Worm (Caenorhabditis elegans): ENCODE data around the gene math-26.
"Not testable (repeated sequence)": the region's sequence is repeated elsewhere in the genome, so short reads cannot be mapped to it uniquely, and the experiment has no call there.

Gene math-26

DNA sequence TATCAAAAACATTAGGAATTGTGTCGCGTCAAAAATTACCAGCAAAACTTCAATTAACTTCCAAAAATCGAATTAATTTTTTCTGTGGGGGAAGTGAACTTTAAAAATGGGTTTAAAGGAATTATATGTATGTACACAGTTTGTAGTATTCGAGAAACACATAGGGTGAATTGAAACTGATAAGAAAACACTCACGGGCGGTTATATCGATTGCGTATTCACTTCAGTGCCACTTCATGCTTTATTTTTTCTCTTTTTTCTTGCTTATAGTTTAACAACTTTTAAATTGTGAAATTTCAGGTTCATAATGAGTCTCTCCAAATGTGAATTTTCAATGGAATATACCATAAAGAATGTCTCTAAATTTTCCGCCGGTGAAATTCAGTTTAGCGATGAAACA is at the start of gene math-26:
math-26 (plus strand) TSS at position 301 of the 400 bp plus-strand sequence.
- TF ChIP-seq ets-7 (tag; optimal IDR thresholded peaks at IDR 0.05); ama-1 (optimal IDR thresholded peaks at IDR 0.05); sea-1 (GFP tag; conservative IDR thresholded peaks at IDR 0.05): not testable (repeated sequence)

DNA sequence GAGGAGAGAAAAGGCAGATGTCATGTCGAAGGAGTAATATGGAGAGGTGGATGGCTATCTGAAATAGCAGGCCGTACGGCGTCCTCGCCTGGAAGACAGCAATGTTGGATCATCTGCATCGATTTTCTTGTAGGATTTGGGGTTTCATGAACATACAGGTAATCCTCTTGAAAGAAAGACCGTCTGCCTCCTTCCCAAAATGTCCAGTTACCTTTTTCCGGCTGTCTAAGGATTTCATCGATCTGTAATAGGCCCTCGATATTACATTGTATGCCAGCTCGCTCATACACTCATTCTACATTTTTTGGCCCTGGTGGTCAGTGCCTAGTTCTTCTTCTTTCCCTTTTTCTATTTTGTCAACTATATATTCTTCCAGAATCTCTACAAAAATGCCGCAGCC is 49.1 kb upstream of the math-26 start, which contains the start of the genes fbxb-5 and btb-8:
fbxb-5 (minus strand) TSS at position 101 of the 400 bp plus-strand sequence.
btb-8 (plus strand) TSS at position 377 of the 400 bp plus-strand sequence.
- TF ChIP-seq hnd-1 (tag; optimal IDR thresholded peaks at IDR 0.05) (no peak), tra-4 (tag; optimal IDR thresholded peaks at IDR 0.05) (no peak), tbx-37 (GFP tag; conservative IDR thresholded peaks at IDR 0.05) (no peak), scrt-1 (GFP tag; IDR thresholded peaks at IDR 0.05) (no peak)

DNA sequence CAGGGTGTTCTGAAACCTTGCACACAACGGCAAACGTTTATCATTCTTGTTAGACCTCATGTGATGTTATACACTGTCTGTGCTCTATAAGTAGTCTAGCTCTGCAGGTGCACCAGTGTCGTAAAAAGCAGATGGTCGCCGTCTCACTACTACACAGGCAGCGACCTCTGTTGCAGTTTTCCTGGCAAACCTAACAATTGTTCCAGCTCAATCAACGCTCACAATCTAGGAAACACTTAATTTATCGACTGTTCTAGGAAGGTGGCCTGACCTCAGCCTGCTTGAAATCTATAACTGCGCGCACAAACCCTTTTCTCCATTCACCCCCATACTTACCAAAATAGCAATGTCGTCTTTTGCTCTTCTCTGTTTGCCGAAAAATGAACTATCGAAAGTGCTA is 47.1 kb upstream of the math-26 start, which contains the start of gene fbxb-11:
fbxb-11 (plus strand) TSS at position 301 of the 400 bp plus-strand sequence.
- no peak for TF ChIP-seq B0310.2 (tag; optimal IDR thresholded peaks at IDR 0.05)
- no peak for TF ChIP-seq ama-1 (optimal IDR thresholded peaks at IDR 0.05)
- no peak for TF ChIP-seq scrt-1 (GFP tag; IDR thresholded peaks at IDR 0.05)
- TF ChIP-seq pes-1 (GFP tag; IDR thresholded peaks at IDR 0.05): no peak
- no peak for TF ChIP-seq tbx-37 (GFP tag; conservative IDR thresholded peaks at IDR 0.05)
- no peak for TF ChIP-seq flt-1 (GFP tag; IDR thresholded peaks at IDR 0.05)
- no peak for TF ChIP-seq tbx-11 (GFP tag; IDR thresholded peaks at IDR 0.05)

DNA sequence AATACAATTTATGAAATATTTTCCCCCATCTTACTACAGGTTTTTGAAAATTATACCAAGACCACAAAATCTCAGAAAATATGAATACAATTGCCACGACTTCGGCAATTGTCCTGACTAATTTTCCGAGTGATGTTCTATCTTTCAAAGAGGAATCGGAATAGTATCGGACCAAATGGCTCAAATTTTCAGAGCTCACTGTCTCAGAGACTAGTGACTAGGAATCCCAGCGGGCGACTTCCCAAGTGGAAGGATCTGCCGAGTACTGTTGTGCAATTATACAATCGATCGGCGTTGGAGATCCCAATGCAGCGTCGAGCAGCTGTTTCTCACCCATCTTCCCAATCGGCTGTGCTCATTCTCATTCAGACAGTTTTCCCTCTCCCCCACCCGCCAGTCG is 45.7 kb upstream of the math-26 start, which contains the start of gene F45C12.17:
F45C12.17 (plus strand) TSS at position 377 of the 400 bp plus-strand sequence.
- TF ChIP-seq aly-1 (tag; optimal IDR thresholded peaks at IDR 0.05) (no peak), tra-4 (tag; optimal IDR thresholded peaks at IDR 0.05) (no peak), sea-1 (GFP tag; conservative IDR thresholded peaks at IDR 0.05) (no peak), tbx-37 (GFP tag; conservative IDR thresholded peaks at IDR 0.05) (no peak), hmg-4 (GFP tag; optimal IDR thresholded peaks at IDR 0.05) (no peak), pes-1 (GFP tag; IDR thresholded peaks at IDR 0.05) (no peak), F13C5.2 (tag; optimal IDR thresholded peaks at IDR 0.05) (no peak), scrt-1 (GFP tag; IDR thresholded peaks at IDR 0.05) (no peak), ceh-36 (tag; optimal IDR thresholded peaks at IDR 0.05) (no peak)

DNA sequence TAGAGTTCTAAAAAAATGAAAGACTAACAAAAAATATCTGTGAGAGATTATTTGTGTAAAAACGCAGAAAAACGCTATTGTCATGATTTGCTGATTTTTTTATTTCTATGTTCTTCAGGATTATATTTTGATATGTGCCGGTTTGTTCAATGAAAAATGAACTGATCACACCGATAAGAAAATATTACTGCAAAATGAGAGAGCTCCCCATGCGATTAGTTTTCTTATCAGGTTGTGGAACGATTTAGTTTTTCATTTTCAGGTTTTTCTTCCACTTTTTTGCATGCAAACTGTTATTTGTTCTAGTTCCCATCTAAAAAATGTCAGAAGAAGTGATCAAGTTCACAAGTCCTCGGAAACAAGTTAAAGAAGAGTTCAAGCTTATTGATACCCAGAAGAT is 43.2 kb upstream of the math-26 start, which contains the start of gene btb-9:
btb-9 (plus strand) TSS at position 254 of the 400 bp plus-strand sequence.
- TF ChIP-seq ama-1 (optimal IDR thresholded peaks at IDR 0.05): no peak
- no peak for TF ChIP-seq B0310.2 (tag; optimal IDR thresholded peaks at IDR 0.05)
- TF ChIP-seq hnd-1 (tag; optimal IDR thresholded peaks at IDR 0.05): no peak
- TF ChIP-seq sea-1 (GFP tag; conservative IDR thresholded peaks at IDR 0.05): no peak
- no peak for TF ChIP-seq flt-1 (GFP tag; IDR thresholded peaks at IDR 0.05)
- no peak for TF ChIP-seq ceh-36 (tag; optimal IDR thresholded peaks at IDR 0.05)
- TF ChIP-seq ets-7 (tag; optimal IDR thresholded peaks at IDR 0.05): no peak
- no peak for TF ChIP-seq tra-4 (tag; optimal IDR thresholded peaks at IDR 0.05)
- TF ChIP-seq F13C5.2 (tag; optimal IDR thresholded peaks at IDR 0.05): no peak
- TF ChIP-seq tbx-11 (GFP tag; IDR thresholded peaks at IDR 0.05): no peak
- TF ChIP-seq scrt-1 (GFP tag; IDR thresholded peaks at IDR 0.05): no peak
- no peak for TF ChIP-seq hmg-4 (GFP tag; optimal IDR thresholded peaks at IDR 0.05)
- no peak for TF ChIP-seq ceh-13 (GFP tag; optimal IDR thresholded peaks at IDR 0.05)
- no peak for TF ChIP-seq tbx-37 (GFP tag; conservative IDR thresholded peaks at IDR 0.05)

DNA sequence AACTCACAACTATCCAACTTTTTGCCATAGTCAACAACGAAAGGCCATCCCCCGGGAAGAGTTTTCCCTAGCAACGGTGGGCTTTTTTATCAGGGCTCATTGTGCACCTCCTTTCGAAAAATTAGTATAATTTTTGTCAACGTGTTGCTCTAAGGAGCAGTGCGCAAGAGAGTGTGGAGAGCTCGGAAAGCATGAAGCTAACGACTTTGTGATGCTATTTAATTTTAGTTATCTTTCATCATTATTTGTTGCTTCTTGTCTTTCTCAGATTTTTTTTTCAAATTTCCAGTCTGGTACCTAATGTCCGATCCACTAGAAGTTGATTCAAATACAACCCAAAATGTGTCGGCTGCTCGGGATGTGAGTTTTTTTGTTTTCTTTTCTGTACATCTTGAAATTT is 41.3 kb upstream of the math-26 start, which contains the start of gene ceh-81:
ceh-81 (plus strand) TSS at position 301 of the 400 bp plus-strand sequence.
- TF ChIP-seq ceh-13 (GFP tag; optimal IDR thresholded peaks at IDR 0.05) (no peak), hmg-4 (GFP tag; optimal IDR thresholded peaks at IDR 0.05) (no peak), B0310.2 (tag; optimal IDR thresholded peaks at IDR 0.05) (no peak), tbx-11 (GFP tag; IDR thresholded peaks at IDR 0.05) (no peak), scrt-1 (GFP tag; IDR thresholded peaks at IDR 0.05) (no peak), tra-4 (tag; optimal IDR thresholded peaks at IDR 0.05) (no peak), hnd-1 (tag; optimal IDR thresholded peaks at IDR 0.05) (no peak), flt-1 (GFP tag; IDR thresholded peaks at IDR 0.05) (no peak), sea-1 (GFP tag; conservative IDR thresholded peaks at IDR 0.05) (no peak), ceh-36 (tag; optimal IDR thresholded peaks at IDR 0.05) (no peak), tbx-37 (GFP tag; conservative IDR thresholded peaks at IDR 0.05) (no peak), ets-7 (tag; optimal IDR thresholded peaks at IDR 0.05) (no peak), F13C5.2 (tag; optimal IDR thresholded peaks at IDR 0.05) (no peak), aly-1 (tag; optimal IDR thresholded peaks at IDR 0.05) (no peak), hmbx-1 (tag; optimal IDR thresholded peaks at IDR 0.05) (no peak), ama-1 (optimal IDR thresholded peaks at IDR 0.05) (no peak), pes-1 (GFP tag; IDR thresholded peaks at IDR 0.05) (no peak)

DNA sequence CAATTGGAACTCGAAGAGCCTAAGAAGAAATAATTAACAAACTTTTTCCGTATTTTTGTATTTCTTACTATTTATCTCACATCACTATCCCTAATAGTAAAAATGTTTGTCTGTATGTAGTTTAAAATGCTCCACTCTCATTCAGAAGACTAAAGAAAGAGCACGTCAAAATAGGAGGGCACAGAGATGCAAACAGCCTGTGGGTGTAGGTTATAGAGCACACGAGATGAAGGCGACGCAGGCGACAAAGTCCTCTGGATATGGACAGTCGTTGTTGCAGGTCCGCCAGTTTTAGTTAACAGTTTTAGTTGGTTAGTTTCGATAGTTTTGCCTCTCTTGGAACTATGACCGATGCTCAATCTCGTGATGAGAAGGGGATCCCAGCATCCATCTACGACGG is 39.5 kb upstream of the math-26 start, which contains the start of gene ceh-82:
ceh-82 (plus strand) TSS at position 301 of the 400 bp plus-strand sequence.
- no peak for TF ChIP-seq hnd-1 (tag; optimal IDR thresholded peaks at IDR 0.05)
- TF ChIP-seq ceh-36 (tag; optimal IDR thresholded peaks at IDR 0.05): no peak

DNA sequence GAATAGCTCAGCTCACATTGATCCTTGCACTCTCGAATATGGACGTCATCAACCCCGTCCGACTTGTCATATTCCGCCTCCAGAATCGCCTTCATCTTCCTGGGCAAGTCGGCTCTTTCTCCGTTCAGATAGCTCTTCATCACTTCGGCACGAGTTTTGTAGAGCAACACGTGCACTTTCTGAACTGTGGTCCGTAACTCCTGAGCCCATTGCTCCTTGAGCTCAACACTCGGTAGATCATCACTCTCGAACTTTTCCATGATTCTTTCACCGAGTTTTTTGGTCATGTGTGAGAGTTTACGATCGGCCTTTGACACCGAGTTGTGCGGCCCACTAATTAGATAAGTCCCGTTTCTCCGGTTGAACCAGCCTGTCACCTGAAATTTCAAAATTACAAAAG is 36.3 kb upstream of the math-26 start:
- no peak for TF ChIP-seq hmbx-1 (tag; optimal IDR thresholded peaks at IDR 0.05)

DNA sequence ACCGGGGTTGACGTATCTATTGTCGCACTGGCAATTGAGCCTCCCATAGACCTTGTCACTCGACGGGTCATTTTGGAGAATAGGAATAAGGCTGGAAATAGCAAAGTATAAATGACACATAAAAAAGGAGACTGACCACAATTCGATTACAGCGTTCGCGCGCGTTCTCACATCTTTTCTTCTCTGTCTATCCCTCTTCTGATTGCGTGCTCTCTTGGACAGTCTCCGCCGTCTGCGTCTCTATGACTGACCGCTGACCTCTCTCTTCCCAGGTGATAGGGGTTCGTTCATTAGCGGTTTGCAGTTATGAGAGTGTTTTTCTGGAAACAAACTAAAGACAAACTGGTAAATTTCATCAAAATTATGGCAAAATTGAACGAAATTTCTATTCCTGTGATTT is 35.1 kb upstream of the math-26 start, which contains the start of gene ceh-83:
ceh-83 (minus strand) TSS at position 181 of the 400 bp plus-strand sequence.
- TF ChIP-seq tbx-11 (GFP tag; IDR thresholded peaks at IDR 0.05) (no peak), F13C5.2 (tag; optimal IDR thresholded peaks at IDR 0.05) (no peak), ets-7 (tag; optimal IDR thresholded peaks at IDR 0.05) (no peak), pes-1 (GFP tag; IDR thresholded peaks at IDR 0.05) (no peak), aly-1 (tag; optimal IDR thresholded peaks at IDR 0.05) (no peak), scrt-1 (GFP tag; IDR thresholded peaks at IDR 0.05) (no peak), ama-1 (optimal IDR thresholded peaks at IDR 0.05) (no peak), tbx-37 (GFP tag; conservative IDR thresholded peaks at IDR 0.05) (no peak), ceh-36 (tag; optimal IDR thresholded peaks at IDR 0.05) (no peak), sea-1 (GFP tag; conservative IDR thresholded peaks at IDR 0.05) (no peak)
